Fruit fly (Drosophila melanogaster) whole organism, prepupa: Measurements from ENCODE around the gene Nuak.
"Not testable (repeated sequence)": the region's sequence is repeated elsewhere in the genome, so short reads cannot be mapped to it uniquely, and the experiment has no call there.

Experiments
- Lpt ChIP-seq: fragments of 200-800 bp; sonication (Bioruptor generic); optimal IDR thresholded peaks from 3 replicates; lab custom pipeline; 2016; ENCODE audit warnings: missing biosample characterization, missing genetic modification characterization
- dac ChIP-seq: fragments of 200-800 bp; sonication (Bioruptor generic); optimal IDR thresholded peaks from 2 replicates; lab custom pipeline; 2017; ENCODE audit warnings: missing biosample characterization, mild to moderate bottlenecking, missing genetic modification characterization

DNA sequence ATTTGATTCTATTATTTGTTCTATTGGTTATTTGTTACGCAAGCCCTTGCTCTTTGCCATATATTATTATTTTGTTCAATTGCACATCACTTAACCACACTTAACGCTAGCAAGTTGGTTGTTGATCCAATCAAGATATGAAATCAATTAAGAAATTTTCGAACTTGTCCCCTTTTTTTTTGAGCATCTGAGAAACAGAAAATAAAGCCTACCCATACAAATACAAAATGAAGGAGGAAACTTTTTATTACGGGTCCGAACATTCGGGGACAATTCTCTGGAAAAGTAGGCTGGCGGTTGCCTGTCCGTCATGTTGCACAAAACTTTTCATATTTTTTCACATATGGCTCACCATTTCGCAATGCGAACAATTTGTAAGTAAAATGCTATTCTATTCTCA lies 73.9 kb downstream of the Nuak start, which contains the start of gene CG12592:
- not testable (repeated sequence) for TF ChIP-seq Lpt, dac (GFP tag; lab: Kevin White, UChicago)
